Worm (Caenorhabditis elegans) whole organism, L4 larva: ENCODE data around the gene Y55F3AM.5.

Source experiments
- F37D6.2 ChIP-seq: sonication (generic microtip); optimal IDR thresholded peaks from 2 replicates; lab custom pipeline; 2016; ENCODE audit warnings: mild to moderate bottlenecking, missing genetic modification characterization, missing compliant biosample characterization
- F49E8.2 ChIP-seq: sonication (generic microtip); optimal IDR thresholded peaks from 2 replicates; lab custom pipeline; 2016; ENCODE audit warnings: missing compliant biosample characterization, mild to moderate bottlenecking, missing genetic modification characterization, borderline replicate concordance
- T20F7.1 ChIP-seq: fragments of 200-800 bp; sonication (Bioruptor generic); optimal IDR thresholded peaks from 2 replicates; lab custom pipeline; 2018; ENCODE audit warnings: mild to moderate bottlenecking, missing genetic modification characterization, missing compliant biosample characterization
- Y105C5A.15 ChIP-seq: fragments of 200-800 bp; sonication (Bioruptor generic); IDR thresholded peaks from 2 replicates; pipeline ENCODE4 v1.3.6; 2022; ENCODE audit warnings: missing genetic modification characterization, missing compliant biosample characterization
- ZK546.5 ChIP-seq, 2 experiments: sonication (generic microtip); optimal IDR thresholded peaks; 2 replicates each; lab custom pipeline; 2017; ENCODE audit warnings: missing biosample characterization in 2 of 2, missing genetic modification characterization in 2 of 2
- aha-1 ChIP-seq: fragments of 150-350 bp; peaks from one replicate; lab custom pipeline; 2014; ENCODE audit warnings: missing biosample characterization, missing genetic modification characterization
- arid-1 ChIP-seq: fragments of 200-800 bp; sonication (Bioruptor generic); conservative IDR thresholded peaks from 2 replicates; pipeline ENCODE4 v1.3.6; 2022; ENCODE audit warnings: missing genetic modification reagents, missing genetic modification characterization, missing compliant biosample characterization
- attf-4 ChIP-seq: sonication (generic microtip); optimal IDR thresholded peaks from 3 replicates; lab custom pipeline; 2017; ENCODE audit warnings: missing biosample characterization, missing genetic modification characterization
- ceh-32 ChIP-seq: sonication (generic microtip); optimal IDR thresholded peaks from 2 replicates; lab custom pipeline; 2016; ENCODE audit warnings: mild to moderate bottlenecking, missing genetic modification characterization, missing compliant biosample characterization; ENCODE audit not compliant: poor library complexity
- ceh-44 ChIP-seq: fragments of 200-800 bp; sonication (Bioruptor generic); IDR thresholded peaks from 2 replicates; pipeline ENCODE4 v1.3.6; 2022; ENCODE audit warnings: missing genetic modification reagents, missing genetic modification characterization, missing compliant biosample characterization
- ceh-62 ChIP-seq: sonication (generic microtip); optimal IDR thresholded peaks from 2 replicates; lab custom pipeline; 2017; ENCODE audit warnings: missing biosample characterization, missing genetic modification characterization
- ceh-82 ChIP-seq: sonication (generic microtip); optimal IDR thresholded peaks from 2 replicates; lab custom pipeline; 2017; ENCODE audit warnings: missing biosample characterization, missing genetic modification characterization
- ces-1 ChIP-seq: fragments of 150-350 bp; sonication (generic microtip); optimal IDR thresholded peaks from 4 replicates; lab custom pipeline; 2014; ENCODE audit warnings: missing biosample characterization, missing genetic modification reagents, missing genetic modification characterization
- daf-16 ChIP-seq, 3 experiments: sonication (generic microtip); optimal IDR thresholded peaks; 2 replicates each; lab custom pipeline; 2016 to 2017; ENCODE audit warnings: missing genetic modification characterization in 3 of 3, missing genetic modification reagents in 3 of 3, mild to moderate bottlenecking in 2 of 3, missing compliant biosample characterization in 2 of 3, missing biosample characterization in 1 of 3, moderate library complexity in 1 of 3
- dmd-6 ChIP-seq: fragments of 200-800 bp; sonication (Bioruptor generic); IDR thresholded peaks from 2 replicates; pipeline ENCODE4 v1.3.6; 2022; ENCODE audit warnings: missing genetic modification reagents, missing genetic modification characterization, missing compliant biosample characterization
- dmd-9 ChIP-seq: fragments of 200-800 bp; sonication (Bioruptor generic); IDR thresholded peaks from 2 replicates; pipeline ENCODE4 v1.3.6; 2022; ENCODE audit warnings: missing genetic modification reagents, missing genetic modification characterization, missing compliant biosample characterization
- dpl-1 ChIP-seq: fragments of 150-350 bp; optimal IDR thresholded peaks from 2 replicates; lab custom pipeline; 2014; ENCODE audit warnings: missing biosample characterization, missing genetic modification reagents, missing genetic modification characterization
- duxl-1 ChIP-seq: sonication (generic microtip); optimal IDR thresholded peaks from 2 replicates; lab custom pipeline; 2016; ENCODE audit warnings: mild to moderate bottlenecking, missing genetic modification characterization, moderate library complexity, missing compliant biosample characterization; ENCODE audit not compliant: poor library complexity
- egl-27 ChIP-seq: sonication (generic microtip); optimal IDR thresholded peaks from 3 replicates; lab custom pipeline; 2017; ENCODE audit warnings: missing biosample characterization, missing genetic modification reagents, missing genetic modification characterization
- fkh-10 ChIP-seq: fragments of 150-350 bp; optimal IDR thresholded peaks from 2 replicates; lab custom pipeline; 2014; ENCODE audit warnings: missing biosample characterization, missing genetic modification reagents, missing genetic modification characterization
- hlh-30 ChIP-seq: sonication (generic microtip); optimal IDR thresholded peaks from 2 replicates; lab custom pipeline; 2017; ENCODE audit warnings: antibody characterized with exemption, mild to moderate bottlenecking, missing genetic modification characterization, missing compliant biosample characterization; ENCODE audit not compliant: insufficient read depth
- lin-1 ChIP-seq: fragments of 200-800 bp; sonication (Bioruptor generic); IDR thresholded peaks from 2 replicates; pipeline ENCODE4 v1.3.6; 2022; ENCODE audit warnings: missing genetic modification reagents, missing genetic modification characterization, missing compliant biosample characterization
- lin-38 ChIP-seq: fragments of 200-800 bp; sonication (Bioruptor generic); IDR thresholded peaks from 2 replicates; pipeline ENCODE4 v1.3.6; 2022; ENCODE audit warnings: missing genetic modification reagents, missing genetic modification characterization, missing compliant biosample characterization
- mdl-1 ChIP-seq, 2 experiments: fragments of 150-350 bp in 1 of 2; sonication (generic microtip) in 1 of 2; optimal IDR thresholded peaks; 2 replicates each; lab custom pipeline; 2014 to 2017; ENCODE audit warnings: missing biosample characterization in 2 of 2, missing genetic modification characterization in 2 of 2
- mes-2 ChIP-seq: sonication (generic microtip); optimal IDR thresholded peaks from 2 replicates; lab custom pipeline; 2016; ENCODE audit warnings: missing genotype, mild to moderate bottlenecking, missing genetic modification characterization, missing compliant biosample characterization; ENCODE audit not compliant: poor library complexity, severe bottlenecking
- nhr-102 ChIP-seq: sonication (generic microtip); optimal IDR thresholded peaks from 2 replicates; lab custom pipeline; 2016; ENCODE audit warnings: mild to moderate bottlenecking, missing genetic modification characterization, moderate library complexity, missing compliant biosample characterization
- nhr-6 ChIP-seq: fragments of 150-350 bp; optimal IDR thresholded peaks from 2 replicates; lab custom pipeline; 2014; ENCODE audit warnings: missing biosample characterization, missing genetic modification characterization
- pha-4 ChIP-seq, 2 experiments: fragments of 150-350 bp in 1 of 2; fragments of 200-800 bp in 1 of 2; sonication (Bioruptor generic) in 1 of 2; IDR thresholded peaks in 1 of 2; optimal IDR thresholded peaks in 1 of 2; 2 replicates each; pipeline versions ENCODE4 v1.3.6 to Lab custom; 2014 to 2022; ENCODE audit warnings: missing genetic modification characterization in 2 of 2, missing genetic modification reagents in 2 of 2, missing biosample characterization in 1 of 2, missing compliant biosample characterization in 1 of 2
- php-3 ChIP-seq: fragments of 200-800 bp; sonication (Bioruptor generic); IDR thresholded peaks from 2 replicates; pipeline ENCODE4 v1.3.6; 2022; ENCODE audit warnings: missing genetic modification reagents, missing genetic modification characterization, missing compliant biosample characterization
- saeg-2 ChIP-seq: fragments of 200-800 bp; sonication (Bioruptor generic); IDR thresholded peaks from 2 replicates; pipeline ENCODE4 v1.3.6; 2022; ENCODE audit warnings: missing genetic modification reagents, missing genetic modification characterization, missing compliant biosample characterization
- set-16 ChIP-seq: fragments of 200-800 bp; sonication (Bioruptor generic); IDR thresholded peaks from 2 replicates; pipeline ENCODE4 v1.3.6; 2022; ENCODE audit warnings: missing genetic modification reagents, missing genetic modification characterization, missing compliant biosample characterization
- skn-1 ChIP-seq: fragments of 150-350 bp; optimal IDR thresholded peaks from 2 replicates; lab custom pipeline; 2014; ENCODE audit warnings: missing biosample characterization, missing genetic modification characterization
- snpc-1.2 ChIP-seq: fragments of 200-800 bp; sonication (Bioruptor generic); IDR thresholded peaks from 2 replicates; pipeline ENCODE4 v1.3.6; 2022; ENCODE audit warnings: missing genetic modification reagents, missing genetic modification characterization, missing compliant biosample characterization
- snpc-4 ChIP-seq: fragments of 150-350 bp; optimal IDR thresholded peaks from 2 replicates; lab custom pipeline; 2014; ENCODE audit warnings: missing biosample characterization, missing genetic modification characterization
- tra-1 ChIP-seq: fragments of 200-800 bp; sonication (Bioruptor generic); IDR thresholded peaks from 2 replicates; pipeline ENCODE4 v1.3.6; 2022; ENCODE audit warnings: missing genetic modification reagents, missing genetic modification characterization, missing compliant biosample characterization
- unc-62 ChIP-seq, 3 experiments: fragments of 150-350 bp in 1 of 3; sonication (generic microtip); optimal IDR thresholded peaks in 2 of 3; peaks in 1 of 3; 1 replicate in 1 of 3; 2 replicates in 2 of 3; lab custom pipeline; 2014 to 2017; ENCODE audit warnings: missing biosample characterization in 3 of 3, missing genetic modification characterization in 3 of 3, missing genetic modification reagents in 3 of 3, missing genotype in 1 of 3
- vab-7 ChIP-seq: fragments of 200-800 bp; sonication (Bioruptor generic); IDR thresholded peaks from 2 replicates; pipeline ENCODE4 v1.3.6; 2022; ENCODE audit warnings: missing genetic modification reagents, missing genetic modification characterization, missing compliant biosample characterization
- ztf-11 ChIP-seq: fragments of 150-350 bp; optimal IDR thresholded peaks from 2 replicates; lab custom pipeline; 2014; ENCODE audit warnings: missing biosample characterization, missing genetic modification characterization
- ztf-7 ChIP-seq: fragments of 150-350 bp; optimal IDR thresholded peaks from 2 replicates; lab custom pipeline; 2014; ENCODE audit warnings: missing biosample characterization, missing genetic modification characterization

Y55F3AM.5 gene

DNA sequence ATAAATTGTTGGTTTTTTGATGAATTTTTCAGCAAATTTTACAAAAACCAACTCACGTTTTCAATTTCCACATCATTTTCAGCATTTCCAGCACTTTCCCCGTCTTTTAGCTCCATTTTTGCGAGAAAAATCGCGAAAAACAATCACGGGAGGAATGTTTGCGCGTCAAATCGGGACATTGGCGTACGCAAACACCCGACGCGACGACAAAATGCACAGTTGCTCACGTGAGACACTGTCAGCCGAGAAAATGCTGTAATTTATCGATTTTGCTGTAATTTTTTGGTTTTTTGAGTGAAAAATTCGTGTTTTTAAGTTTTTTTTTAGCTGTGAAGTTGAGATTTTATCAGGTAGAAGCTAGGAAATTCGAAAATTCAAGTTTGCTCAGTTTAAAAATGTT lies 10.5 kb downstream of the Y55F3AM.5 start, which contains the start of gene Y55F3AM.9 (continued):
- peak; percentile 96 for TF ChIP-seq hlh-30 (tag; lab: Kevin White, UChicago)
- 0 out of 2 replicates have a peak, but pooled peaks have one; percentile 21 for TF ChIP-seq vab-7 (GFP tag; lab: Robert Waterston, UW)
- TF ChIP-seq saeg-2 (GFP tag; lab: Robert Waterston, UW) = no peak
- peak; percentile 57 for TF ChIP-seq lin-38 (GFP tag; lab: Robert Waterston, UW)
- TF ChIP-seq egl-27 (tag; lab: Kevin White, UChicago) = no peak
- no peak for TF ChIP-seq ceh-82 (tag; lab: Kevin White, UChicago)
- TF ChIP-seq nhr-102 (tag; lab: Kevin White, UChicago) = no peak
- TF ChIP-seq ceh-32 (tag; lab: Kevin White, UChicago) = no peak
- no peak for TF ChIP-seq pha-4 (GFP tag; IDR thresholded peaks at IDR 0.05; lab: Robert Waterston, UW)
- TF ChIP-seq pha-4 (tag; optimal IDR thresholded peaks at IDR 0.05; lab: Kevin White, UChicago) = no peak
- TF ChIP-seq tra-1 (GFP tag; lab: Robert Waterston, UW) = no peak
- no peak for TF ChIP-seq attf-4 (tag; lab: Kevin White, UChicago)
- TF ChIP-seq ztf-7 = no peak
- no peak for TF ChIP-seq php-3
- no peak for TF ChIP-seq F37D6.2 (tag; lab: Kevin White, UChicago)
- TF ChIP-seq duxl-1 = no peak
- peak; percentile 7 for TF ChIP-seq fkh-10 (GFP tag; lab: Kevin White, UChicago)
- TF ChIP-seq T20F7.1 (GFP tag; lab: Kevin White, UChicago) = peak; percentile 26
- no peak for TF ChIP-seq skn-1 (tag; lab: Kevin White, UChicago)
- TF ChIP-seq ces-1 = no peak
- no peak for TF ChIP-seq nhr-6
- no peak for TF ChIP-seq Y105C5A.15 (GFP tag; lab: Robert Waterston, UW)
- peak in 1 of 2 experiments; percentile 59 for TF ChIP-seq mdl-1 (tag; optimal IDR thresholded peaks at IDR 0.05; lab: Kevin White, UChicago)
- TF ChIP-seq dmd-9 (GFP tag; lab: Robert Waterston, UW) = no peak
- TF ChIP-seq ceh-62 (tag; lab: Kevin White, UChicago) = no peak
- no peak for TF ChIP-seq ceh-44 (GFP tag; lab: Robert Waterston, UW)
- no peak for TF ChIP-seq F49E8.2 (tag; lab: Kevin White, UChicago)
- TF ChIP-seq lin-1 (GFP tag; lab: Robert Waterston, UW) = no peak
- no peak for TF ChIP-seq arid-1 (GFP tag; lab: Robert Waterston, UW)
- TF ChIP-seq dmd-6 (GFP tag; lab: Robert Waterston, UW) = 0 out of 2 replicates have a peak, but pooled peaks have one; percentile 17
- TF ChIP-seq dpl-1 (GFP tag; lab: Kevin White, UChicago) = peak; percentile 39
- TF ChIP-seq daf-16 (GFP tag; optimal IDR thresholded peaks at IDR 0.05; lab: Kevin White, UChicago) = no peak
- peak; percentile 29 for TF ChIP-seq daf-16 (tag; optimal IDR thresholded peaks at IDR 0.05; lab: Kevin White, UChicago)
- TF ChIP-seq mes-2 (tag; lab: Kevin White, UChicago) = peak; percentile 64

DNA sequence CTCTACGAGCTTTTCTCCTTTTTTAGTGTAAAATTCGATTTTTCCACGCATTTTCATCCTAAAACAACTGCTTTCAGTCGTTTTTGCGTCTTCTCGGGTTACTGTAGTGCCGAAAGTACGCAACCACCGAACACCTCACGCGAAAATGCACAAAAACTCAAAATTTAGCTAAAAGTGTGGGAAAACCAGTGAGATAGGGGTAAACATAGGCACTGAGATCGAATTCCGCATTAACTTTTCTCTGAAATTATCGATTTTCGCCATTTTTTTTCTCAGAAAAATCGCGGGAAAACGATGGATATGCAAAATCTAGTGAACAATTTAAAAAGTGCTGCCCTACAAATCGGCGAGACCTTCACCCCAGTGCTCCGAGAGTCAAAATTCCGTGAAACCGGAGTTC lies 11.2 kb downstream of the Y55F3AM.5 start, which contains the start of gene atg-3:
TSS of gene atg-3 (plus strand) at position 301 of the 400 bp plus-strand sequence.
- no peak for TF ChIP-seq snpc-1.2 (GFP tag; lab: Robert Waterston, UW)
- TF ChIP-seq ces-1 = no peak
- TF ChIP-seq ZK546.5 (tag; optimal IDR thresholded peaks at IDR 0.05; lab: Kevin White, UChicago) = no peak
- no peak for TF ChIP-seq mes-2 (tag; lab: Kevin White, UChicago)
- TF ChIP-seq aha-1 (tag; lab: Kevin White, UChicago) = peak; percentile 6

DNA sequence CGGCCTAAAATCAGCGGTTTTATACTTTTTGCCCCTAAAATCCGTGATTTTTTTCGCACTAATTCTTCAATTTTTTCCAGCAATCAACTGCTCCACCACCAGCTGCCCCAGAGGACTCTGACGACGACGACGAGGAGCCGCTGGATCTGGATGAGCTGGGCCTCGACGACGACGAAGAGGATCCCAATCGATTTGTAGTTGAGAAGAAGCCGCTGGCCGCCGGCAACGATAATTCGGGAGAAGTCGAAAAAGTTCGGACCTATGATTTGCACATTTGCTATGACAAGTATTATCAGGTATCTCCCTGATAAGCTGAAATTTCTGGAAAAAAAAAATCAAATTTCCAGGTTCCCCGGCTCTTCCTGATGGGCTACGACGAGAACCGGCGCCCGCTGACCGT lies 12.8 kb downstream of the Y55F3AM.5 start:
- TF ChIP-seq ztf-11 (tag; lab: Kevin White, UChicago) (no peak), ztf-7 (no peak), unc-62 (GFP tag; optimal IDR thresholded peaks at IDR 0.05 in 1 of 2; lab: Kevin White, UChicago) (no peak), unc-62 (tag; optimal IDR thresholded peaks at IDR 0.05; lab: Kevin White, UChicago) (no peak), aha-1 (tag; lab: Kevin White, UChicago) (peak; percentile 62), lin-38 (GFP tag; lab: Robert Waterston, UW) (no peak), snpc-4 (no peak), set-16 (GFP tag; lab: Robert Waterston, UW) (peak; percentile 59)
- TF ChIP-seq, all 104 proteins: peak for 2
